Fruit fly (Drosophila melanogaster) whole organism, embryonic: ENCODE measurements around the gene drongo.
A peak's percentile ranks its signal among the peaks of the same experiment; 100 is the strongest.

Source experiments
- Atf6 ChIP-seq: fragments of 200-800 bp; sonication (Bioruptor generic); IDR thresholded peaks from 2 replicates; pipeline ENCODE4 v1.3.6; 2022; ENCODE audit warnings: missing biosample characterization, missing genetic modification characterization
- CG10267 ChIP-seq: fragments of 200-800 bp; sonication (Bioruptor generic); optimal IDR thresholded peaks from 2 replicates; lab custom pipeline; 2018; ENCODE audit warnings: missing biosample characterization, mild to moderate bottlenecking, missing genetic modification characterization, moderate library complexity
- CG11504 ChIP-seq: fragments of 200-800 bp; sonication (Bioruptor generic); optimal IDR thresholded peaks from 3 replicates; lab custom pipeline; 2019; ENCODE audit warnings: missing biosample characterization, mild to moderate bottlenecking, missing genetic modification characterization, moderate library complexity
- CG11696 ChIP-seq: fragments of 200-800 bp; sonication (Bioruptor generic); IDR thresholded peaks from 2 replicates; pipeline ENCODE4 v1.3.6; 2022; ENCODE audit warnings: missing biosample characterization, missing genetic modification characterization
- CG12299 ChIP-seq: fragments of 200-800 bp; sonication (Bioruptor generic); optimal IDR thresholded peaks from 2 replicates; lab custom pipeline; 2018; ENCODE audit warnings: missing biosample characterization, mild to moderate bottlenecking, missing genetic modification characterization
- CG14014 ChIP-seq: fragments of 200-800 bp; sonication (Bioruptor generic); IDR thresholded peaks from 2 replicates; pipeline ENCODE4 v1.3.6; 2022; ENCODE audit warnings: missing biosample characterization, missing genetic modification characterization
- CG16813 ChIP-seq: fragments of 200-800 bp; sonication (Bioruptor generic); IDR thresholded peaks from 3 replicates; pipeline ENCODE4 v1.3.6; 2022; ENCODE audit warnings: missing biosample characterization, missing genetic modification characterization; ENCODE audit not compliant: partially characterized antibody
- CG16815 ChIP-seq: fragments of 200-800 bp; sonication (Bioruptor generic); optimal IDR thresholded peaks from 3 replicates; lab custom pipeline; 2017; ENCODE audit warnings: missing biosample characterization, mild to moderate bottlenecking, missing genetic modification characterization
- CG18476 ChIP-seq: fragments of 200-800 bp; sonication (Bioruptor generic); optimal IDR thresholded peaks from 2 replicates; lab custom pipeline; 2016; ENCODE audit warnings: missing biosample characterization, mild to moderate bottlenecking, missing genetic modification characterization
- CG30403 ChIP-seq: fragments of 200-800 bp; sonication (Bioruptor generic); optimal IDR thresholded peaks from 3 replicates; lab custom pipeline; 2016; ENCODE audit warnings: missing biosample characterization, missing genetic modification characterization
- CG4360 ChIP-seq: fragments of 200-800 bp; sonication (Bioruptor generic); IDR thresholded peaks from 2 replicates; pipeline ENCODE4 v1.3.6; 2022; ENCODE audit warnings: missing biosample characterization, missing genetic modification characterization
- CG5245 ChIP-seq: fragments of 200-800 bp; sonication (Bioruptor generic); optimal IDR thresholded peaks from 3 replicates; lab custom pipeline; 2016; ENCODE audit warnings: missing biosample characterization, missing genetic modification characterization
- CG6175 ChIP-seq: fragments of 200-800 bp; sonication (Bioruptor generic); IDR thresholded peaks from 3 replicates; pipeline ENCODE4 v1.3.6; 2022; ENCODE audit warnings: missing biosample characterization, missing genetic modification characterization
- CG8089 ChIP-seq: fragments of 200-800 bp; sonication (Bioruptor generic); optimal IDR thresholded peaks from 3 replicates; lab custom pipeline; 2016; ENCODE audit warnings: missing biosample characterization, missing genetic modification characterization
- CG8388 ChIP-seq: fragments of 200-800 bp; sonication (Bioruptor generic); optimal IDR thresholded peaks from 2 replicates; lab custom pipeline; 2019; ENCODE audit warnings: missing biosample characterization, mild to moderate bottlenecking, missing genetic modification characterization, moderate library complexity
- CG8765 ChIP-seq: fragments of 200-800 bp; sonication (Bioruptor generic); IDR thresholded peaks from 2 replicates; pipeline ENCODE4 v1.3.6; 2022; ENCODE audit warnings: missing biosample characterization, missing genetic modification characterization
- CG8924 ChIP-seq: fragments of 200-800 bp; optimal IDR thresholded peaks from 3 replicates; lab custom pipeline; 2019; ENCODE audit warnings: missing biosample characterization, mild to moderate bottlenecking, missing genetic modification characterization, moderate library complexity
- CG9437 ChIP-seq: fragments of 200-800 bp; sonication (Bioruptor generic); optimal IDR thresholded peaks from 2 replicates; lab custom pipeline; 2018; ENCODE audit warnings: missing biosample characterization, mild to moderate bottlenecking, missing genetic modification characterization
- CG9609 ChIP-seq: fragments of 200-800 bp; sonication (Bioruptor generic); optimal IDR thresholded peaks from 3 replicates; lab custom pipeline; 2016; ENCODE audit warnings: missing biosample characterization, missing genetic modification characterization
- CTCF ChIP-seq: fragments of 200-800 bp; sonication (Bioruptor generic); optimal IDR thresholded peaks from 2 replicates; lab custom pipeline; 2017; ENCODE audit warnings: missing biosample characterization, mild to moderate bottlenecking, missing genetic modification characterization, moderate library complexity
- Dek ChIP-seq: fragments of 200-800 bp; sonication (Bioruptor generic); optimal IDR thresholded peaks from 3 replicates; lab custom pipeline; 2019; ENCODE audit warnings: missing biosample characterization, mild to moderate bottlenecking, missing genetic modification characterization, moderate library complexity
- Drgx ChIP-seq: fragments of 200-800 bp; sonication (Bioruptor generic); IDR thresholded peaks from 2 replicates; pipeline ENCODE4 v1.3.6; 2022; ENCODE audit warnings: missing biosample characterization, missing genetic modification characterization
- Eip74EF ChIP-seq, 2 experiments: fragments of 200-800 bp in 1 of 2; fragments of >200 bp in 1 of 2; sonication (Bioruptor generic) in 1 of 2; optimal IDR thresholded peaks; 2 replicates each; lab custom pipeline; 2017 to 2019; ENCODE audit warnings: missing biosample characterization in 2 of 2, missing genetic modification characterization in 2 of 2, mild to moderate bottlenecking in 1 of 2, moderate library complexity in 1 of 2
- HmgD ChIP-seq: fragments of 200-800 bp; sonication (Bioruptor generic); optimal IDR thresholded peaks from 3 replicates; lab custom pipeline; 2016; ENCODE audit warnings: missing biosample characterization, missing genetic modification characterization
- Hr39 ChIP-seq: fragments of >200 bp; optimal IDR thresholded peaks from 2 replicates; lab custom pipeline; 2017
- Lim3 ChIP-seq: fragments of 200-800 bp; sonication (Bioruptor generic); IDR thresholded peaks from 2 replicates; pipeline ENCODE4 v1.3.6; 2022; ENCODE audit warnings: missing biosample characterization, missing genetic modification characterization
- Max ChIP-seq: fragments of 200-800 bp; sonication (Bioruptor generic); optimal IDR thresholded peaks from 2 replicates; lab custom pipeline; 2016; ENCODE audit warnings: missing biosample characterization, mild to moderate bottlenecking, missing genetic modification characterization
- Meics ChIP-seq: fragments of 200-800 bp; sonication (Bioruptor generic); optimal IDR thresholded peaks from 2 replicates; lab custom pipeline; 2017; ENCODE audit warnings: missing biosample characterization, mild to moderate bottlenecking, missing genetic modification characterization
- NFAT ChIP-seq: fragments of 200-800 bp; sonication (Bioruptor generic); IDR thresholded peaks from 2 replicates; pipeline ENCODE4 v1.3.6; 2022; ENCODE audit warnings: missing biosample characterization, missing genetic modification characterization
- PHDP ChIP-seq: fragments of 200-800 bp; sonication (Bioruptor generic); optimal IDR thresholded peaks from 3 replicates; lab custom pipeline; 2018; ENCODE audit warnings: missing biosample characterization, mild to moderate bottlenecking, missing genetic modification characterization, moderate library complexity
- Poxn ChIP-seq: fragments of 200-800 bp; sonication (Bioruptor generic); IDR thresholded peaks from 2 replicates; pipeline ENCODE4 v1.3.6; 2022; ENCODE audit warnings: missing biosample characterization, missing genetic modification characterization
- Ravus ChIP-seq: fragments of 200-800 bp; sonication (Bioruptor generic); IDR thresholded peaks from 2 replicates; pipeline ENCODE4 v1.3.6; 2022; ENCODE audit warnings: missing biosample characterization, missing genetic modification characterization
- ap ChIP-seq: fragments of 200-800 bp; sonication (Bioruptor generic); IDR thresholded peaks from 2 replicates; pipeline ENCODE4 v1.3.6; 2022; ENCODE audit warnings: missing biosample characterization, missing genetic modification characterization
- ato ChIP-seq: fragments of 200-800 bp; sonication (Bioruptor generic); IDR thresholded peaks from 2 replicates; pipeline ENCODE4 v1.3.6; 2022; ENCODE audit warnings: missing biosample characterization, missing genetic modification characterization; ENCODE audit not compliant: partially characterized antibody
- az2 ChIP-seq: fragments of 200-800 bp; sonication (Bioruptor generic); optimal IDR thresholded peaks from 3 replicates; lab custom pipeline; 2016; ENCODE audit warnings: missing biosample characterization, missing genetic modification characterization
- bcd ChIP-seq: fragments of 200-800 bp; sonication (Bioruptor generic); optimal IDR thresholded peaks from 2 replicates; lab custom pipeline; 2017; ENCODE audit warnings: missing biosample characterization, mild to moderate bottlenecking, missing genetic modification characterization
- croc ChIP-seq: fragments of 200-800 bp; sonication (Bioruptor generic); conservative IDR thresholded peaks from 3 replicates; pipeline ENCODE4 v1.3.6; 2022; ENCODE audit warnings: missing biosample characterization, missing genetic modification characterization
- crol ChIP-seq: fragments of 200-800 bp; sonication (Bioruptor generic); IDR thresholded peaks from 2 replicates; pipeline ENCODE4 v1.3.6; 2022; ENCODE audit warnings: missing biosample characterization, missing genetic modification characterization
- grau ChIP-seq: fragments of 200-800 bp; optimal IDR thresholded peaks from 3 replicates; lab custom pipeline; 2019; ENCODE audit warnings: missing biosample characterization, mild to moderate bottlenecking, missing genetic modification characterization, moderate library complexity
- gt ChIP-seq: fragments of 200-800 bp; sonication (Bioruptor generic); IDR thresholded peaks from 2 replicates; pipeline ENCODE4 v1.3.6; 2022; ENCODE audit warnings: missing biosample characterization, missing genetic modification characterization
- h ChIP-seq: fragments of >200 bp; optimal IDR thresholded peaks from 2 replicates; lab custom pipeline; 2017
- nau ChIP-seq: fragments of 200-800 bp; sonication (Bioruptor generic); optimal IDR thresholded peaks from 3 replicates; lab custom pipeline; 2017; ENCODE audit warnings: missing biosample characterization, mild to moderate bottlenecking, missing genetic modification characterization, missing genetic modification reagents
- odd ChIP-seq: fragments of 200-800 bp; sonication (Bioruptor generic); optimal IDR thresholded peaks from 2 replicates; lab custom pipeline; 2017; ENCODE audit warnings: missing biosample characterization, mild to moderate bottlenecking, missing genetic modification characterization
- pzg ChIP-seq: fragments of 200-800 bp; sonication (Bioruptor generic); optimal IDR thresholded peaks from 3 replicates; lab custom pipeline; 2018; ENCODE audit warnings: missing biosample characterization, mild to moderate bottlenecking, missing genetic modification characterization, moderate library complexity
- rib ChIP-seq: fragments of 200-800 bp; sonication (Bioruptor generic); IDR thresholded peaks from 2 replicates; pipeline ENCODE4 v1.3.6; 2022; ENCODE audit warnings: missing biosample characterization, missing genetic modification characterization
- salm ChIP-seq: fragments of 200-800 bp; sonication (Bioruptor generic); optimal IDR thresholded peaks from 2 replicates; lab custom pipeline; 2018; ENCODE audit warnings: missing biosample characterization, mild to moderate bottlenecking, missing genetic modification characterization
- seq ChIP-seq: fragments of 200-800 bp; sonication (Bioruptor generic); IDR thresholded peaks from 2 replicates; pipeline ENCODE4 v1.3.6; 2022; ENCODE audit warnings: missing biosample characterization, missing genetic modification characterization
- tin ChIP-seq: fragments of 200-800 bp; sonication (Bioruptor generic); optimal IDR thresholded peaks from 3 replicates; lab custom pipeline; 2016; ENCODE audit warnings: missing biosample characterization, missing genetic modification characterization
- trh ChIP-seq: fragments of 200-800 bp; sonication (Bioruptor generic); optimal IDR thresholded peaks from 2 replicates; lab custom pipeline; 2016; ENCODE audit warnings: missing biosample characterization, missing genetic modification characterization
- tx ChIP-seq: fragments of 200-800 bp; sonication (Bioruptor generic); optimal IDR thresholded peaks from 2 replicates; lab custom pipeline; 2016; ENCODE audit warnings: missing biosample characterization, missing genetic modification characterization
- unpg ChIP-seq: fragments of 200-800 bp; sonication (Bioruptor generic); optimal IDR thresholded peaks from 3 replicates; lab custom pipeline; 2018; ENCODE audit warnings: missing biosample characterization, mild to moderate bottlenecking, missing genetic modification characterization, moderate library complexity
- vnd ChIP-seq: fragments of 200-800 bp; sonication (Bioruptor generic); IDR thresholded peaks from 3 replicates; pipeline ENCODE4 v1.3.6; 2022; ENCODE audit warnings: missing biosample characterization, missing genetic modification characterization; ENCODE audit not compliant: partially characterized antibody
- zfh2 ChIP-seq: fragments of 200-800 bp; sonication (Bioruptor generic); optimal IDR thresholded peaks from 2 replicates; lab custom pipeline; 2016; ENCODE audit warnings: missing biosample characterization, missing genetic modification characterization

Gene drongo

DNA sequence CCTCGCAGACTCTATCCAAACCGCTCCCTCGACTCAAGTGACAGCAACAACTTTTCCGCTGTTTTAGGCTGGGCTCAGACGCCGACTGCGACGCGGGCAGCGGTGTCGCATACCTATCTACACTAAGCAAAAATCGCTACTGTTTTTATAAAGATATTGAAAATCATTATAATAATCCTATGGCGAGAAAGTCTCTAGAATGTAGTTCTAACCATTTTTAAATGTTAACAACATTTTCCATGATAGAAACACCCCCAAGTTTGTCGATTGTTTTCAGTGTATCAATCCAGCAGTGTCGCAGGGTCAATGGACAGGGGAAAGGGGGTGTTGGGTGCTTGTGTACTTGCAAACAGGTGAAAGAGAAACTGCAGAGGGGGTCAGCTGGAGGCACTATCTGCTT lies 15.0 kb upstream of the drongo start (continued):
- peak; percentile 93 for TF ChIP-seq CG16815 (GFP tag; lab: Kevin White, UChicago)
- TF ChIP-seq ato (GFP tag; lab: Robert Waterston, UW) = no peak
- TF ChIP-seq tx (GFP tag; lab: Kevin White, UChicago) = peak; percentile 93
- peak; percentile 97 for TF ChIP-seq CG14014 (GFP tag; lab: Robert Waterston, UW)
- peak; percentile 66 for TF ChIP-seq HmgD (GFP tag; lab: Kevin White, UChicago)
- TF ChIP-seq CG8388 = peak; percentile 95
- peak; percentile 90 for TF ChIP-seq CG10267 (tag; lab: Kevin White, UChicago)
- TF ChIP-seq trh = peak; percentile 94
- TF ChIP-seq CG9437 (GFP tag; lab: Kevin White, UChicago) = peak; percentile 89
- peak; percentile 95 for TF ChIP-seq Atf6 (GFP tag; lab: Robert Waterston, UW)
- TF ChIP-seq Hr39 (lab: Kevin White, UChicago) = no peak
- TF ChIP-seq zfh2 (GFP tag; lab: Kevin White, UChicago) = peak; percentile 95
- TF ChIP-seq CG12299 = peak; percentile 90
- peak; percentile 96 for TF ChIP-seq seq (GFP tag; lab: Robert Waterston, UW)
- TF ChIP-seq az2 (GFP tag; lab: Kevin White, UChicago) = peak; percentile 96
- peak; percentile 79 for TF ChIP-seq Poxn (GFP tag; lab: Robert Waterston, UW)
- TF ChIP-seq CG8089 = peak; percentile 91
- peak; percentile 98 for TF ChIP-seq Drgx
- peak; percentile 96 for TF ChIP-seq bcd
- peak; percentile 64 for TF ChIP-seq CTCF
- peak in 1 of 2 experiments; percentile 94 for TF ChIP-seq Eip74EF (GFP tag; optimal IDR thresholded peaks at IDR 0.05; lab: Kevin White, UChicago)
- TF ChIP-seq CG6175 (GFP tag; lab: Robert Waterston, UW) = peak; percentile 89
- TF ChIP-seq nau = peak; percentile 92
- peak; percentile 97 for TF ChIP-seq CG5245 (GFP tag; lab: Kevin White, UChicago)
- TF ChIP-seq PHDP (tag; lab: Kevin White, UChicago) = peak; percentile 95
- peak; percentile 93 for TF ChIP-seq salm (tag; lab: Kevin White, UChicago)
- peak; percentile 78 for TF ChIP-seq CG4360 (GFP tag; lab: Robert Waterston, UW)
- peak; percentile 90 for TF ChIP-seq Lim3
- peak; percentile 95 for TF ChIP-seq ap
- TF ChIP-seq CG11504 (tag; lab: Kevin White, UChicago) = peak; percentile 96
- peak; percentile 94 for TF ChIP-seq grau
- peak; percentile 95 for TF ChIP-seq tin (GFP tag; lab: Kevin White, UChicago)
- peak; percentile 81 for TF ChIP-seq gt (GFP tag; lab: Robert Waterston, UW)
- TF ChIP-seq CG11696 (GFP tag; lab: Robert Waterston, UW) = peak; percentile 80
- TF ChIP-seq pzg (GFP tag; lab: Kevin White, UChicago) = peak; percentile 16
- TF ChIP-seq rib = peak; percentile 92
- TF ChIP-seq CG16813 (GFP tag; lab: Robert Waterston, UW) = no peak
- TF ChIP-seq CG8924 (tag; lab: Kevin White, UChicago) = peak; percentile 97
- peak; percentile 95 for TF ChIP-seq CG18476
- TF ChIP-seq crol (GFP tag; lab: Robert Waterston, UW) = peak; percentile 87
- no peak for TF ChIP-seq h (lab: Kevin White, UChicago)
- TF ChIP-seq unpg = peak; percentile 97
- peak; percentile 98 for TF ChIP-seq CG30403 (GFP tag; lab: Kevin White, UChicago)
- peak; percentile 93 for TF ChIP-seq CG8765 (GFP tag; lab: Robert Waterston, UW)
- peak; percentile 92 for TF ChIP-seq Ravus
- TF ChIP-seq CG9609 (GFP tag; lab: Kevin White, UChicago) = peak; percentile 93
- no peak for TF ChIP-seq vnd (GFP tag; lab: Robert Waterston, UW)
- TF ChIP-seq odd (GFP tag; lab: Kevin White, UChicago) = peak; percentile 93
- TF ChIP-seq Max = peak; percentile 96
- TF ChIP-seq Meics (GFP tag; lab: Kevin White, UChicago) = peak; percentile 94
- peak; percentile 96 for TF ChIP-seq Dek (tag; lab: Kevin White, UChicago)
- peak; percentile 88 for TF ChIP-seq croc
- peak; percentile 95 for TF ChIP-seq NFAT (GFP tag; lab: Robert Waterston, UW)
